Worm (Caenorhabditis elegans) whole organism, late embryonic: ENCODE data around the gene msra-1.

ENCODE experiments used
- K02D7.2 ChIP-seq: sonication (generic microtip); optimal IDR thresholded peaks from 2 replicates; lab custom pipeline; 2017; ENCODE audit warnings: mild to moderate bottlenecking, missing genetic modification characterization, missing compliant biosample characterization
- ahr-1 ChIP-seq: sonication (generic microtip); optimal IDR thresholded peaks from 2 replicates; lab custom pipeline; 2016; ENCODE audit warnings: missing genetic modification characterization, missing compliant biosample characterization
- ama-1 ChIP-seq: fragments of 150-350 bp; optimal IDR thresholded peaks from 2 replicates; lab custom pipeline; 2014
- ceh-9 ChIP-seq: sonication (generic microtip); optimal IDR thresholded peaks from 2 replicates; lab custom pipeline; 2016; ENCODE audit warnings: mild to moderate bottlenecking, missing genetic modification characterization, inconsistent platforms, missing compliant biosample characterization
- elt-2 ChIP-seq: sonication (generic microtip); optimal IDR thresholded peaks from 2 replicates; lab custom pipeline; 2016; ENCODE audit warnings: missing genetic modification reagents, missing genetic modification characterization, missing compliant biosample characterization
- hlh-13 ChIP-seq: fragments of 200-800 bp; sonication (Bioruptor generic); optimal IDR thresholded peaks from 2 replicates; lab custom pipeline; 2018; ENCODE audit warnings: mild to moderate bottlenecking, missing genetic modification characterization, missing compliant biosample characterization
- hlh-15 ChIP-seq: sonication (generic microtip); optimal IDR thresholded peaks from 2 replicates; lab custom pipeline; 2016; ENCODE audit warnings: missing genetic modification characterization, missing compliant biosample characterization
- npax-4 ChIP-seq: sonication (generic microtip); optimal IDR thresholded peaks from 2 replicates; lab custom pipeline; 2016; ENCODE audit warnings: missing genetic modification characterization, missing compliant biosample characterization
- pha-4 ChIP-seq: fragments of 150-350 bp; optimal IDR thresholded peaks from 2 replicates; lab custom pipeline; 2018; ENCODE audit warnings: missing biosample characterization, missing genetic modification reagents, missing genetic modification characterization
- pqm-1 ChIP-seq: sonication (generic microtip); optimal IDR thresholded peaks from 2 replicates; lab custom pipeline; 2016; ENCODE audit warnings: missing genetic modification characterization, missing compliant biosample characterization
- tbx-7 ChIP-seq: sonication (generic microtip); optimal IDR thresholded peaks from 2 replicates; lab custom pipeline; 2016; ENCODE audit warnings: missing genotype, missing genetic modification characterization, missing compliant biosample characterization
- unc-86 ChIP-seq: sonication (generic microtip); optimal IDR thresholded peaks from 2 replicates; lab custom pipeline; 2016; ENCODE audit warnings: missing genetic modification characterization, missing compliant biosample characterization
- zip-5 ChIP-seq: sonication (generic microtip); optimal IDR thresholded peaks from 2 replicates; lab custom pipeline; 2016; ENCODE audit warnings: missing genetic modification characterization, missing compliant biosample characterization
- ztf-16 ChIP-seq: sonication (generic microtip); optimal IDR thresholded peaks from 2 replicates; lab custom pipeline; 2017; ENCODE audit warnings: missing genetic modification characterization, missing compliant biosample characterization

- TF ChIP-seq hlh-13 (GFP tag; lab: Kevin White, UChicago) = no peak
- no peak for TF ChIP-seq npax-4 (tag; lab: Kevin White, UChicago)
- no peak for TF ChIP-seq ztf-16
- no peak for TF ChIP-seq ama-1 (lab: Kevin White, UChicago)
- TF ChIP-seq tbx-7 (tag; lab: Kevin White, UChicago) = no peak
- no peak for TF ChIP-seq ahr-1
- TF ChIP-seq pha-4 (tag; lab: Kevin White, UChicago) = no peak
- TF ChIP-seq zip-5 (tag; lab: Kevin White, UChicago) = no peak
- no peak for TF ChIP-seq K02D7.2
- no peak for TF ChIP-seq unc-86 (tag; lab: Kevin White, UChicago)
- TF ChIP-seq hlh-15 (tag; lab: Kevin White, UChicago) = no peak
- TF ChIP-seq elt-2 (tag; lab: Kevin White, UChicago) = no peak
- no peak for TF ChIP-seq ceh-9
- no peak for TF ChIP-seq pqm-1 (tag; lab: Kevin White, UChicago)
Measured at ce11 chrII:7363990-7364455, at the start of gene msra-1.
